Fruit fly (Drosophila melanogaster) whole organism, adult: Measurements from ENCODE around the gene CG10254.

Source experiments
- CG11617 ChIP-seq: fragments of 200-800 bp; sonication (Bioruptor generic); optimal IDR thresholded peaks from 2 replicates; lab custom pipeline; 2017; ENCODE audit warnings: mild to moderate bottlenecking, missing biosample characterization, missing genetic modification reagents, missing genetic modification characterization
- CG12768 ChIP-seq: fragments of 200-800 bp; sonication (Bioruptor generic); optimal IDR thresholded peaks from 2 replicates; lab custom pipeline; 2017; ENCODE audit warnings: missing biosample characterization, missing genetic modification characterization, mild to moderate bottlenecking, moderate library complexity, missing genetic modification reagents
- CG14711 ChIP-seq: fragments of 200-800 bp; sonication (Bioruptor generic); optimal IDR thresholded peaks from 2 replicates; lab custom pipeline; 2018; ENCODE audit warnings: missing biosample characterization, mild to moderate bottlenecking, missing genetic modification characterization, moderate library complexity
- CG1620 ChIP-seq: fragments of 200-800 bp; sonication (Bioruptor generic); optimal IDR thresholded peaks from 2 replicates; lab custom pipeline; 2016; ENCODE audit warnings: missing biosample characterization, missing genetic modification characterization
- CG33017 ChIP-seq: fragments of 200-800 bp; sonication (Bioruptor generic); optimal IDR thresholded peaks from 2 replicates; lab custom pipeline; 2018; ENCODE audit warnings: missing biosample characterization, mild to moderate bottlenecking, missing genetic modification characterization, moderate library complexity
- CG5204 ChIP-seq: fragments of 200-800 bp; sonication (Bioruptor generic); optimal IDR thresholded peaks from 2 replicates; lab custom pipeline; 2016; ENCODE audit warnings: missing biosample characterization, missing genetic modification characterization
- CG7045 ChIP-seq: fragments of 200-800 bp; sonication (Bioruptor generic); optimal IDR thresholded peaks from 2 replicates; lab custom pipeline; 2017; ENCODE audit warnings: missing biosample characterization, mild to moderate bottlenecking, missing genetic modification characterization
- CG7101 ChIP-seq: fragments of 200-800 bp; sonication (Bioruptor generic); optimal IDR thresholded peaks from 2 replicates; lab custom pipeline; 2018; ENCODE audit warnings: missing biosample characterization, mild to moderate bottlenecking, missing genetic modification characterization, moderate library complexity
- Clk ChIP-seq: fragments of 200-800 bp; sonication (Bioruptor generic); optimal IDR thresholded peaks from 2 replicates; lab custom pipeline; 2017; ENCODE audit warnings: missing biosample characterization, missing genetic modification characterization
- Crg-1 ChIP-seq: fragments of 200-800 bp; sonication (Bioruptor generic); optimal IDR thresholded peaks from 2 replicates; lab custom pipeline; 2016; ENCODE audit warnings: missing biosample characterization, missing genetic modification characterization
- Hr96 ChIP-seq: fragments of 200-800 bp; sonication (Bioruptor generic); optimal IDR thresholded peaks from 2 replicates; lab custom pipeline; 2016; ENCODE audit warnings: missing biosample characterization, missing genetic modification characterization
- Mnt ChIP-seq: fragments of 200-800 bp; sonication (Bioruptor generic); optimal IDR thresholded peaks from 2 replicates; lab custom pipeline; 2016; ENCODE audit warnings: missing biosample characterization, mild to moderate bottlenecking, missing genetic modification characterization
- bab1 ChIP-seq: fragments of 200-800 bp; sonication (Bioruptor generic); optimal IDR thresholded peaks from 3 replicates; lab custom pipeline; 2019; ENCODE audit warnings: missing biosample characterization, mild to moderate bottlenecking, missing genetic modification characterization, moderate library complexity
- cic ChIP-seq: fragments of 200-800 bp; sonication (Bioruptor generic); optimal IDR thresholded peaks from 2 replicates; lab custom pipeline; 2017; ENCODE audit warnings: missing biosample characterization, mild to moderate bottlenecking, missing genetic modification characterization, moderate library complexity
- cnc ChIP-seq, 2 experiments: fragments of >200 bp; optimal IDR thresholded peaks; 2 replicates each; lab custom pipeline; 2017
- kay ChIP-seq: fragments of 200-800 bp; sonication (Bioruptor generic); peaks from one replicate; lab custom pipeline; 2016; ENCODE audit warnings: missing biosample characterization, missing genetic modification characterization, borderline replicate concordance
- ovo ChIP-seq: fragments of 200-800 bp; sonication (Bioruptor generic); optimal IDR thresholded peaks from 2 replicates; lab custom pipeline; 2016; ENCODE audit warnings: missing biosample characterization, missing genetic modification characterization
- pad ChIP-seq: fragments of 200-800 bp; sonication (Bioruptor generic); optimal IDR thresholded peaks from 3 replicates; lab custom pipeline; 2017; ENCODE audit warnings: missing biosample characterization, missing genetic modification characterization, mild to moderate bottlenecking, moderate library complexity, missing genetic modification reagents
- tj ChIP-seq: fragments of 200-800 bp; sonication (Bioruptor generic); optimal IDR thresholded peaks from 3 replicates; lab custom pipeline; 2017; ENCODE audit warnings: missing biosample characterization, mild to moderate bottlenecking, missing genetic modification characterization, moderate library complexity
- toe ChIP-seq: fragments of 200-800 bp; sonication (Bioruptor generic); optimal IDR thresholded peaks from 2 replicates; lab custom pipeline; 2016; ENCODE audit warnings: missing biosample characterization, missing genetic modification characterization

CG10254 gene

DNA sequence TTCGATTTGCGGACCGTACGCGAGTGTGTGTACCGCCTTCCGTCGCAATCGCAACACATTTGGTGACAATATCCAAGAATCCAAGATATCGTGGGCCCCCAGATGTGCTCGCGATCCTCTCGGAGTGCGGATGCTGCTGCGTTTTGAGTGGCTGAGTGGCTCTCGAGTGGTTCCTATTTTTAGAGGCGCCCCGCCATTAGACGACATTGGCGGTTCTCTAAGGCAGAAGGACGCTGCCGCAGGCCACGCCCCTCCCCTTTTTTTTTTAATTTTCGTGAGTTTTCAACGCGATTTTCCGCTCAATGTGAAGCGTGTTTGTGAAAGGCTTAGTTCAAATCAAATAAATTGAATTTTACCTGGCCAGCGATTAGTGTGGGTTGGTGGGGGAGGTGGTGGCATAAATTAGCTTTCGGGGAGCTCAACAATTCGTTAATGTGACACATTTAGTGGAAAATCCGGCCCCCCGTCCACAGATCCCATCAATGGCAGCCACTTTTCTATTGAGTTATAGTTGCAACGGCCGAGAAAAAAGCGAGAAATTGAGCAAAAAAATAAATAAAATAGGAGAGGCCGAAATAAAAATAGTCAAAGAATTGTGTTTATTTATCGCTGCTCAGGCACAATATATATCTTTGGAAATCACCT, 23.6 kb upstream of the CG10254 start, which contains the start of gene nau:
TSS of gene nau (minus strand) at position 61 of the 645 bp plus-strand sequence.
- TF ChIP-seq pad (GFP tag; lab: Kevin White, UChicago) (no peak), CG11617 (GFP tag; lab: Kevin White, UChicago) (no peak), ovo (GFP tag; lab: Kevin White, UChicago) (no peak)

DNA sequence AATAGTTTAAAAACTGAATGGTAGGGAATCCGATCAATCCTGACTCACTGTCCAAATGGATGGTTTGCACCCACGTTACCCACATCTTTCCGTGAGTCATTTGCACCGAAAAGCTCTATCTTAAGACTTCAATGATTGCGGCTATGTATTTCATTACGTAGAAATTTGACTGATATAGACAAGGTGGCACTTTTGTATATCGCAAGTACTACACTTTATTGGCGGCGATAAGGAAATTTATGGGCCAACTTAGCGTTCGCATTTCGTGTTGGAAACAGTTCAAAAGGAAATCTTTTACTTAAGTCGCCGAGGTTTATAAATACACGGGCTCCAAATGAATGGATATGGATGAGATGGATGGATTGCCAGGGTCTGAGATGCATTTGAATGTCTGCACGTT, 20.1 kb upstream of the CG10254 start:
- TF ChIP-seq CG7045 (GFP tag; lab: Kevin White, UChicago) (no peak), kay (GFP tag; lab: Kevin White, UChicago) (peak; percentile 47), CG7101 (tag; lab: Kevin White, UChicago) (no peak)

DNA sequence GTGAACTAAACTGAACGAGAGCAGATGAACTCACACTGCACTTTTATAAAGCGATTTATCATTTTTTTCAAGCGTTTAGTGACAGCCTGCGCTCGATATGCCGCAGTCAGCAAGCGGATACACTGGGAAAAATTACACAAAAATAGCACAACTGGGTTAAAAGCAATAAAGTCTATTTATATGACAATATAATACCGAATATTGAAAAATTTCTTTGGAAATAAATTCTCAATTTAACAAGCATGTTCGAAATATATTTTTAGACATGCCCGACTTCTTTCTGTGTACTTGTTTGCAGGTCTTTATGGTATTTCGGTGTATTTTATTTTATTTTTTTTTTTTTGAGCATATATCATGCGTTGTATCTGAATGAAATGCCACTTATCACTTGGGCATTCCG, 19.1 kb upstream of the CG10254 start:
- TF ChIP-seq cnc (optimal IDR thresholded peaks at IDR 0.05; lab: Kevin White, UChicago), result no peak
- TF ChIP-seq Crg-1 (GFP tag; lab: Kevin White, UChicago), result no peak
- TF ChIP-seq pad (GFP tag; lab: Kevin White, UChicago), result no peak
- no peak for TF ChIP-seq CG1620 (GFP tag; lab: Kevin White, UChicago)
- TF ChIP-seq bab1 (GFP tag; lab: Kevin White, UChicago), result peak; percentile 4
- TF ChIP-seq CG7101 (tag; lab: Kevin White, UChicago), result no peak
- TF ChIP-seq CG11617 (GFP tag; lab: Kevin White, UChicago), result no peak
- peak; percentile 22 for TF ChIP-seq CG14711
- no peak for TF ChIP-seq Hr96 (GFP tag; lab: Kevin White, UChicago)
- no peak for TF ChIP-seq cic (GFP tag; lab: Kevin White, UChicago)
- TF ChIP-seq tj, result peak; percentile 11
- TF ChIP-seq toe (GFP tag; lab: Kevin White, UChicago), result no peak
- TF ChIP-seq CG7045 (GFP tag; lab: Kevin White, UChicago), result no peak
- no peak for TF ChIP-seq CG33017
- TF ChIP-seq ovo (GFP tag; lab: Kevin White, UChicago), result no peak
- no peak for TF ChIP-seq CG12768 (GFP tag; lab: Kevin White, UChicago)
- TF ChIP-seq kay (GFP tag; lab: Kevin White, UChicago), result no peak
- TF ChIP-seq Clk (GFP tag; lab: Kevin White, UChicago), result no peak
- no peak for TF ChIP-seq Mnt (GFP tag; lab: Kevin White, UChicago)
- no peak for TF ChIP-seq CG5204 (GFP tag; lab: Kevin White, UChicago)

DNA sequence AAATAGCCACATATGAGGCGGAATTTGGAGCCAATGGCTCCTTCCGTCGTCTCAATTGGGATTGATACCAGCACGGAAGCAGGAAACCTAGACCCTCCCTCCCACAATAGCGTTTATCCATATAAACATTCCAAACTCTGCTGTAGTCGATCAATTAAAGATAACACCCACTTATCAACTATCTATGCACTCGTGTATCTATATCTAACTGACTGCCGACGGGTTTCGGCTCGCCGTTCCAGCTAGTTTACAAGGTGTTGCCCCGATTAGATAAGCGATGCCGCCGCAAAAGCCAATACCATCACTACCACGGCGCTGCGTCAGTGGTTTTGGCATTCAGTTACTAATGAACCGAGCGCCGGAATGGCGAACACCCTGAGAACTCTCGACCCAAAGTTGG, 16.4 kb upstream of the CG10254 start, which contains the start of gene CG10300:
TSS of gene CG10300 (plus strand) at position 333 of the 400 bp plus-strand sequence.
- TF ChIP-seq toe (GFP tag; lab: Kevin White, UChicago), result no peak
- peak; percentile 7 for TF ChIP-seq CG12768 (GFP tag; lab: Kevin White, UChicago)
- peak; percentile 53 for TF ChIP-seq cic (GFP tag; lab: Kevin White, UChicago)
- TF ChIP-seq Mnt (GFP tag; lab: Kevin White, UChicago), result no peak

DNA sequence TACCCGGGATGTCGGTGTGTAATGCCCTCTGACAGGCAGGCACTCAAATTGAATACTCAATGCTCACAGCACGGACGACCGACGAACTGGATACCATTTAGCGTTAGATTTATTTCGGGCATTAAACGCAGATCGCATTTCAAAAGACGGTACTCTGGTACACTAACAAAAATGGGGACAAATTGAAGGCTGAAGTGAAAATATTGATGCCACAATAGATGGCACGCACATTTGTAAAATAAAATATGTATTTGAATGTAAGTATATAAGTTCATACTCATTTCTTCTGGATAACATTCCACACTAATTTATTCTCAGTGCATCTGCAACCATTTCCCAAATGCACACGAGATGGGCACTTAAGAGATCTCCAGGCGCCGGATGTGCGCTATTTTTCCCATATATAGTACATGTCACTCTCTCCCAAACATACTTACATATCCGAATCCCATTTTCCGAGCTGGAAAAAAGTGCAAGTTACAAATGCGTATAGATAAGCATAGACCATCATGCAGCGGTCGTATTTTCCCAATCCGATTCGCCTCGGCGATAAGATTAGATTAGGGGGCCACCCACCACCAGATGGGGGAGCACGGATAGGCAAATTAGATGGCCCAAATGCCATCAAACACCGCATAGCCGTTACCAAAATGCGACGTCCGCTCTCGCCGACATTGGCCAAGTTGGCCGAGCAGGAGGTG, 14.9 kb upstream of the CG10254 start, which contains the start of gene CG10301:
TSS of gene CG10301 (plus strand) at position 651 of the 701 bp plus-strand sequence.
- TF ChIP-seq Clk (GFP tag; lab: Kevin White, UChicago) (no peak), tj (no peak), CG14711 (no peak), toe (GFP tag; lab: Kevin White, UChicago) (no peak), CG11617 (GFP tag; lab: Kevin White, UChicago) (no peak), ovo (GFP tag; lab: Kevin White, UChicago) (no peak), cic (GFP tag; lab: Kevin White, UChicago) (no peak)

DNA sequence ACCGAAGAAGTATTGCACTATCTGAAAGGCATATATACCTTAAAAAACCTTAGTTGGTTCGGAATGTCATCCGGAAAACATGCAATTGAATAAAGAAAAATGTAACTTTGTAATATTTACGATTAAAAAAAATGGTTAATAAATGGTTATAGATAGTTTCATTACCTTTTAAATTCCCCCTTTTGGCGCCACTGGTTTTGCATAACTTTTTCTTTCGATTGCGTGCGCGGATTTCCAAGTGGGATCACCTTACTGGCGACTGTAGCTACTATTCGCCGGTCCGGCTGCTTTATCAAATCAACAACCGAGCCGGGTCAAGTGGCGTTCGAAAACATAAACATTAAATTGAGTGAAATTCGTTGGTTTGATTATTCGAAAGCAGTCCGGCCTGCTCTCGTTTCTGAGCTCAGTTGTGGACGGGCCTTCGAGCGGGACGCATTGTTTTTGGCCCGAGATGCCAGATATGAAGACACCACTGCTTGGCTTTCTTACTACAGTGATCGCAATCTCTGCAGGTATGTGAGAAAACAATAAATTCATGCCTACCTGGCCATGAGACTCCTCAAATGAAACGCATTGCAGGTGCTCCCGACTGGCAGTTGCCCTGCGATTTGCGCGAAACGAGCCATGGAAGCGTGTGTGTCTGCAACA, 9.7 kb upstream of the CG10254 start, which contains the start of gene Gba1b:
TSS of gene Gba1b (plus strand) at position 422 of the 651 bp plus-strand sequence.
- no peak for TF ChIP-seq CG33017
- no peak for TF ChIP-seq pad (GFP tag; lab: Kevin White, UChicago)
- TF ChIP-seq kay (GFP tag; lab: Kevin White, UChicago), result no peak
- TF ChIP-seq CG5204 (GFP tag; lab: Kevin White, UChicago), result no peak
- TF ChIP-seq CG12768 (GFP tag; lab: Kevin White, UChicago), result no peak
- TF ChIP-seq cnc (optimal IDR thresholded peaks at IDR 0.05; lab: Kevin White, UChicago), result no peak
- TF ChIP-seq Hr96 (GFP tag; lab: Kevin White, UChicago), result no peak
- TF ChIP-seq cic (GFP tag; lab: Kevin White, UChicago), result no peak
- TF ChIP-seq toe (GFP tag; lab: Kevin White, UChicago), result no peak
- TF ChIP-seq Clk (GFP tag; lab: Kevin White, UChicago), result no peak
- no peak for TF ChIP-seq CG1620 (GFP tag; lab: Kevin White, UChicago)
- TF ChIP-seq tj, result no peak
